Worm (Caenorhabditis elegans): ENCODE results near the gene irld-57.

Gene irld-57

DNA sequence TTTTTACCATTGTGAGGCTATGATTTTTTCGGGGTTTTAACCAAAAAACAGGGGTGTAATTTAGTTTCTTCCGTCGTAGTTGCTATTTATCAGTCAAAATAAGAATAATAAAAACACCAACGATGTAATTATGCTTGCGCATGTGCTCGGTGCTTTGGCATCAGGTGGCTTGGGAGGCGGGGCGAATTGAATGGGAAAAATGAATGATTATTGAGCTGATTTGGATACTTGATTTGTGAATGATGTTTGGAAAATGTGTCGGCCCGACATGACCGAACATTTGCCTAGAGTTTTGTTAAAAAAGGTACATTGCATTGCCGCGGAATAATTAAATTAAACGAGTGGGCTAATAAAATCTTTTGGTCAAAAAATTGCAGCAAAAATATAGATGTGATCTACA is 5.7 kb upstream of the irld-57 start, which contains the start of gene str-38:
str-38 (minus strand) TSS at position 101 of the 400 bp plus-strand sequence.
- TF ChIP-seq egl-5 (tag; optimal IDR thresholded peaks at IDR 0.05) (no peak), lsy-12 (tag; optimal IDR thresholded peaks at IDR 0.05) (no peak), ZK546.5 (tag; optimal IDR thresholded peaks at IDR 0.05) (no peak), unc-39 (tag; optimal IDR thresholded peaks at IDR 0.05) (no peak), nhr-12 (tag; optimal IDR thresholded peaks at IDR 0.05) (no peak), ceh-9 (tag; optimal IDR thresholded peaks at IDR 0.05) (no peak), ama-1 (optimal IDR thresholded peaks at IDR 0.05) (no peak), ceh-28 (tag; optimal IDR thresholded peaks at IDR 0.05) (no peak), ztf-11 (tag; optimal IDR thresholded peaks at IDR 0.05) (no peak), ceh-82 (tag; optimal IDR thresholded peaks at IDR 0.05) (no peak), mml-1 (tag; optimal IDR thresholded peaks at IDR 0.05) (no peak), nhr-23 (tag; optimal IDR thresholded peaks at IDR 0.05) (no peak), lin-39 (tag; optimal IDR thresholded peaks at IDR 0.05) (no peak), jun-1 (tag; optimal IDR thresholded peaks at IDR 0.05) (no peak), fkh-2 (tag; optimal IDR thresholded peaks at IDR 0.05) (no peak), elt-3 (tag; optimal IDR thresholded peaks at IDR 0.05) (no peak)

DNA sequence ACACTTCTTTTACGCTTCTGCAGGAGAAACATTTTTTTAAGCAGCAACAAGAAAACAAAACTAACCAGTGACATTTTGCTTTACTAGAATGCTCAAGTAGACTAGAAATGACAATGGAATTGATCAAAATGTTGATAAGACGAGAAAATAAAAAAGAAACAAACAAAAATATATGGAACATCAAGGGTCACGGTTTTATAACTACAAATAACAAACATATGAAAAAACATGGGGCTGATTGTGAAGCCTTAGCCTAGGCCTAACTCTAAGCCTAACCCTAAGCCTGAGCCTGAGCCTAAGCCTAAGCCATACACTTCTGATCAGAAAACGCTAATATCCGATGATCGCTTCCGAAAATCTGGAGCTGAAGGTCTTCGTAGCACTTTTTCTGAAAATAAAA is 3.9 kb upstream of the irld-57 start, which contains the start of gene Y6E2A.10:
Y6E2A.10 (minus strand) TSS at position 101 of the 400 bp plus-strand sequence.
- no peak for TF ChIP-seq pqm-1 (tag; optimal IDR thresholded peaks at IDR 0.05)

DNA sequence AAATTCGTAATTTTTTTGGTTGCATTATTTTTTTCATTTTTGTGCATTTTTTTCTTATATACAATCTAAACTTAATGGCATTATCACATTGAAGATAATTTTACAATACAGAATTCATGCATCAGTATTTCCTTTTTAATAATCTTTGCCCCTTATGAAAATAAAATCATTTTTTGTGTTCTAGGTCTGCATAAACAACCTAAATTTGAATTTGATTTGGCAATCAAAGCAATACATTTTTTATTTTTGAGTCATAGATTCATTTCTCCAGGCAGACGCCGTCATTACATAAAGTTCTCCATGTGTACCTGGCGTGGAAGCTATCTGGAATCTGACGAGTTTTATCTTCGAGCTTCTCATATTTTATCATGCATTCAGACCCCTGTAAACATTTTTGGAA is 4.6 kb downstream of the irld-57 start, which contains the start of gene srh-140:
srh-140 (plus strand) TSS at position 301 of the 400 bp plus-strand sequence.
- TF ChIP-seq lin-15B (tag; optimal IDR thresholded peaks at IDR 0.05) (no peak), lin-39 (tag; optimal IDR thresholded peaks at IDR 0.05) (no peak)

ce11 chrV:15721431-15721830 is 5.1 kb downstream of the irld-57 start:
- no peak for TF ChIP-seq jun-1 (tag; optimal IDR thresholded peaks at IDR 0.05)
- TF ChIP-seq ZK546.5 (tag; optimal IDR thresholded peaks at IDR 0.05) = no peak
- no peak for TF ChIP-seq nhr-237 (tag; optimal IDR thresholded peaks at IDR 0.05)
- no peak for TF ChIP-seq ceh-82 (tag; optimal IDR thresholded peaks at IDR 0.05)
- TF ChIP-seq ceh-28 (tag; optimal IDR thresholded peaks at IDR 0.05) = no peak
- no peak for TF ChIP-seq aly-2 (tag; optimal IDR thresholded peaks at IDR 0.05)
- no peak for TF ChIP-seq ama-1 (optimal IDR thresholded peaks at IDR 0.05)
- no peak for TF ChIP-seq lin-39 (tag; optimal IDR thresholded peaks at IDR 0.05)
- no peak for TF ChIP-seq nhr-12 (tag; optimal IDR thresholded peaks at IDR 0.05)
- no peak for TF ChIP-seq snpc-4 (tag; optimal IDR thresholded peaks at IDR 0.05)
- TF ChIP-seq sea-2 (GFP tag; optimal IDR thresholded peaks at IDR 0.05) = no peak
- TF ChIP-seq pha-4 (tag; optimal IDR thresholded peaks at IDR 0.05) = no peak
- TF ChIP-seq nhr-76 (tag; optimal IDR thresholded peaks at IDR 0.05) = no peak
- no peak for TF ChIP-seq pqm-1 (tag; optimal IDR thresholded peaks at IDR 0.05)
- TF ChIP-seq egl-27 (tag; optimal IDR thresholded peaks at IDR 0.05) = no peak
- no peak for TF ChIP-seq skn-1 (tag; optimal IDR thresholded peaks at IDR 0.05)
- TF ChIP-seq nhr-28 (tag; optimal IDR thresholded peaks at IDR 0.05) = no peak

ce11 chrV:15719570-15719969 is 6.9 kb downstream of the irld-57 start, which contains the start of gene Y6E2A.7:
Y6E2A.7 (plus strand) TSS chrV:15719870.
- no peak for TF ChIP-seq mdl-1 (tag; optimal IDR thresholded peaks at IDR 0.05)
- no peak for TF ChIP-seq pha-4 (tag; optimal IDR thresholded peaks at IDR 0.05)
- no peak for TF ChIP-seq nhr-28 (tag; optimal IDR thresholded peaks at IDR 0.05)
- TF ChIP-seq ZK546.5 (tag; optimal IDR thresholded peaks at IDR 0.05) = no peak
- no peak for TF ChIP-seq nhr-237 (tag; optimal IDR thresholded peaks at IDR 0.05)
- TF ChIP-seq mml-1 (tag; optimal IDR thresholded peaks at IDR 0.05) = no peak
- TF ChIP-seq jun-1 (tag; optimal IDR thresholded peaks at IDR 0.05) = no peak
- TF ChIP-seq nhr-77 (tag; optimal IDR thresholded peaks at IDR 0.05) = no peak
- TF ChIP-seq skn-1 (tag; optimal IDR thresholded peaks at IDR 0.05) = no peak
- TF ChIP-seq nhr-23 (tag; optimal IDR thresholded peaks at IDR 0.05) = no peak
- no peak for TF ChIP-seq ama-1 (optimal IDR thresholded peaks at IDR 0.05)
- TF ChIP-seq ztf-11 (tag; optimal IDR thresholded peaks at IDR 0.05) = no peak
- no peak for TF ChIP-seq ceh-16 (tag; optimal IDR thresholded peaks at IDR 0.05)
- no peak for TF ChIP-seq elt-3 (tag; optimal IDR thresholded peaks at IDR 0.05)
- TF ChIP-seq fkh-10 (GFP tag; optimal IDR thresholded peaks at IDR 0.05) = no peak
- TF ChIP-seq R02D3.7 (tag; optimal IDR thresholded peaks at IDR 0.05) = no peak
- TF ChIP-seq egl-27 (tag; optimal IDR thresholded peaks at IDR 0.05) = no peak
- no peak for TF ChIP-seq lin-15B (tag; optimal IDR thresholded peaks at IDR 0.05)
- TF ChIP-seq nhr-67 (tag; optimal IDR thresholded peaks at IDR 0.05) = no peak
- TF ChIP-seq unc-39 (tag; optimal IDR thresholded peaks at IDR 0.05) = no peak
